Fruit fly (Drosophila melanogaster) whole organism, prepupa: ENCODE measurements around the gene VhaM9.7-c.
A peak's percentile ranks its signal among the peaks of the same experiment; 100 is the strongest.

Source experiments
- CG11294 ChIP-seq: fragments of 200-800 bp; sonication (Bioruptor generic); IDR thresholded peaks from 2 replicates; pipeline ENCODE4 v1.3.6; 2022; ENCODE audit warnings: missing biosample characterization, missing genetic modification characterization
- CG11762 ChIP-seq: fragments of 200-800 bp; sonication (Bioruptor generic); optimal IDR thresholded peaks from 3 replicates; lab custom pipeline; 2016; ENCODE audit warnings: missing biosample characterization, missing genetic modification characterization; ENCODE audit not compliant: insufficient read depth
- CG15336 ChIP-seq: fragments of 200-800 bp; sonication (Bioruptor generic); IDR thresholded peaks from 2 replicates; pipeline ENCODE4 v1.3.6; 2022; ENCODE audit warnings: missing biosample characterization, missing genetic modification characterization
- CG1621 ChIP-seq: fragments of 200-800 bp; sonication (Bioruptor generic); optimal IDR thresholded peaks from 3 replicates; lab custom pipeline; 2018; ENCODE audit warnings: missing biosample characterization, mild to moderate bottlenecking, missing genetic modification characterization
- CG16779 ChIP-seq: fragments of 200-800 bp; sonication (Bioruptor generic); optimal IDR thresholded peaks from 3 replicates; lab custom pipeline; 2017; ENCODE audit warnings: missing biosample characterization, mild to moderate bottlenecking, missing genetic modification characterization
- CG31627 ChIP-seq: fragments of 200-800 bp; sonication (Bioruptor generic); optimal IDR thresholded peaks from 3 replicates; lab custom pipeline; 2016; ENCODE audit warnings: missing biosample characterization, missing genetic modification characterization
- CG32006 ChIP-seq: fragments of 200-800 bp; sonication (Bioruptor generic); optimal IDR thresholded peaks from 3 replicates; lab custom pipeline; 2017; ENCODE audit warnings: missing biosample characterization, mild to moderate bottlenecking, missing genetic modification characterization
- CG3919 ChIP-seq: fragments of 200-800 bp; sonication (Bioruptor generic); optimal IDR thresholded peaks from 3 replicates; lab custom pipeline; 2016; ENCODE audit warnings: missing biosample characterization, missing genetic modification characterization
- CG6792 ChIP-seq: fragments of 200-800 bp; sonication (Bioruptor generic); optimal IDR thresholded peaks from 3 replicates; lab custom pipeline; 2016; ENCODE audit warnings: missing biosample characterization, missing genetic modification characterization
- CG6808 ChIP-seq: fragments of 200-800 bp; sonication (Bioruptor generic); optimal IDR thresholded peaks from 3 replicates; lab custom pipeline; 2017; ENCODE audit warnings: missing biosample characterization, missing genetic modification characterization, mild to moderate bottlenecking, moderate library complexity, missing genetic modification reagents
- CG6854 ChIP-seq: fragments of 200-800 bp; sonication (Bioruptor generic); optimal IDR thresholded peaks from 2 replicates; lab custom pipeline; 2017; ENCODE audit warnings: missing biosample characterization, mild to moderate bottlenecking, missing genetic modification characterization
- CG7368 ChIP-seq: fragments of 200-800 bp; sonication (Bioruptor generic); optimal IDR thresholded peaks from 3 replicates; lab custom pipeline; 2016; ENCODE audit warnings: missing biosample characterization, missing genetic modification characterization
- CG8119 ChIP-seq: fragments of 200-800 bp; sonication (Bioruptor generic); IDR thresholded peaks from 3 replicates; pipeline ENCODE4 v1.3.6; 2022; ENCODE audit warnings: missing biosample characterization, missing genetic modification characterization
- CG8319 ChIP-seq: fragments of 200-800 bp; sonication (Bioruptor generic); optimal IDR thresholded peaks from 3 replicates; lab custom pipeline; 2016; ENCODE audit warnings: missing biosample characterization, missing genetic modification characterization
- Eip75B ChIP-seq: fragments of 200-800 bp; sonication (Bioruptor generic); optimal IDR thresholded peaks from 3 replicates; lab custom pipeline; 2016; ENCODE audit warnings: missing biosample characterization, missing genetic modification characterization
- Eip78C ChIP-seq: fragments of 200-800 bp; sonication (Bioruptor generic); peaks from one replicate; lab custom pipeline; 2016; ENCODE audit warnings: missing biosample characterization, missing genetic modification characterization
- Eip93F ChIP-seq: fragments of 200-800 bp; sonication (Bioruptor generic); optimal IDR thresholded peaks from 2 replicates; lab custom pipeline; 2016; ENCODE audit warnings: missing biosample characterization, mild to moderate bottlenecking, missing genetic modification characterization
- Ets21C ChIP-seq: fragments of 200-800 bp; sonication (Bioruptor generic); optimal IDR thresholded peaks from 3 replicates; lab custom pipeline; 2016; ENCODE audit warnings: missing biosample characterization, missing genetic modification characterization
- Ets96B ChIP-seq: fragments of 200-800 bp; optimal IDR thresholded peaks from 2 replicates; lab custom pipeline; 2019; ENCODE audit warnings: missing biosample characterization, mild to moderate bottlenecking, missing genetic modification characterization, moderate library complexity
- Gug ChIP-seq: fragments of 200-800 bp; sonication (Bioruptor generic); IDR thresholded peaks from 2 replicates; pipeline ENCODE4 v1.3.6; 2022; ENCODE audit warnings: missing biosample characterization, missing genetic modification characterization
- Hr39 ChIP-seq: fragments of 200-800 bp; sonication (Bioruptor generic); optimal IDR thresholded peaks from 2 replicates; lab custom pipeline; 2016; ENCODE audit warnings: missing biosample characterization, missing genetic modification characterization
- Hr4 ChIP-seq: fragments of 200-800 bp; sonication (Bioruptor generic); optimal IDR thresholded peaks from 3 replicates; lab custom pipeline; 2016; ENCODE audit warnings: missing biosample characterization, missing genetic modification characterization
- OdsH ChIP-seq: fragments of 200-800 bp; sonication (Bioruptor generic); optimal IDR thresholded peaks from 3 replicates; lab custom pipeline; 2016; ENCODE audit warnings: missing biosample characterization, missing genetic modification characterization
- Smox ChIP-seq: fragments of 200-800 bp; sonication (Bioruptor generic); optimal IDR thresholded peaks from 3 replicates; lab custom pipeline; 2016; ENCODE audit warnings: missing biosample characterization, missing genetic modification characterization
- Sox102F ChIP-seq: fragments of 200-800 bp; sonication (Bioruptor generic); optimal IDR thresholded peaks from 2 replicates; lab custom pipeline; 2016; ENCODE audit warnings: missing biosample characterization, mild to moderate bottlenecking, missing genetic modification characterization
- Sox15 ChIP-seq: fragments of 200-800 bp; sonication (Bioruptor generic); optimal IDR thresholded peaks from 3 replicates; lab custom pipeline; 2016; ENCODE audit warnings: missing biosample characterization, missing genetic modification characterization
- dac ChIP-seq: fragments of 200-800 bp; sonication (Bioruptor generic); optimal IDR thresholded peaks from 2 replicates; lab custom pipeline; 2017; ENCODE audit warnings: missing biosample characterization, mild to moderate bottlenecking, missing genetic modification characterization
- dsx ChIP-seq: fragments of 200-800 bp; optimal IDR thresholded peaks from 3 replicates; lab custom pipeline; 2019; ENCODE audit warnings: missing biosample characterization, mild to moderate bottlenecking, missing genetic modification characterization, moderate library complexity; ENCODE audit not compliant: poor library complexity, severe bottlenecking
- eg ChIP-seq: fragments of 200-800 bp; sonication (Bioruptor generic); IDR thresholded peaks from 3 replicates; pipeline ENCODE4 v1.3.6; 2022; ENCODE audit warnings: missing biosample characterization, missing genetic modification characterization
- esn ChIP-seq: fragments of 200-800 bp; sonication (Bioruptor generic); optimal IDR thresholded peaks from 2 replicates; lab custom pipeline; 2016; ENCODE audit warnings: missing biosample characterization, mild to moderate bottlenecking, missing genetic modification characterization, moderate library complexity
- fd59A ChIP-seq: fragments of 200-800 bp; sonication (Bioruptor generic); optimal IDR thresholded peaks from 2 replicates; lab custom pipeline; 2017; ENCODE audit warnings: missing biosample characterization, mild to moderate bottlenecking, missing genetic modification characterization, missing genetic modification reagents
- fd85E ChIP-seq: fragments of 200-800 bp; sonication (Bioruptor generic); optimal IDR thresholded peaks from 3 replicates; lab custom pipeline; 2016; ENCODE audit warnings: missing biosample characterization, missing genetic modification characterization
- fkh ChIP-seq: fragments of 200-800 bp; sonication (Bioruptor generic); optimal IDR thresholded peaks from 3 replicates; lab custom pipeline; 2017; ENCODE audit warnings: missing biosample characterization, mild to moderate bottlenecking, missing genetic modification characterization, moderate library complexity
- net ChIP-seq: fragments of 200-800 bp; sonication (Bioruptor generic); optimal IDR thresholded peaks from 3 replicates; lab custom pipeline; 2016; ENCODE audit warnings: missing biosample characterization, missing genetic modification characterization
- pdm3 ChIP-seq: fragments of 200-800 bp; sonication (Bioruptor generic); optimal IDR thresholded peaks from 3 replicates; lab custom pipeline; 2016; ENCODE audit warnings: missing biosample characterization, missing genetic modification characterization
- salr ChIP-seq, 2 experiments: fragments of 200-800 bp; sonication (Bioruptor generic); optimal IDR thresholded peaks; 3 replicates each; lab custom pipeline; 2016 to 2018; ENCODE audit warnings: missing biosample characterization in 2 of 2, missing genetic modification characterization in 2 of 2, mild to moderate bottlenecking in 1 of 2
- ss ChIP-seq, 2 experiments: fragments of 200-800 bp; sonication (Bioruptor generic); optimal IDR thresholded peaks; 2 replicates in 1 of 2; 3 replicates in 1 of 2; lab custom pipeline; 2017 to 2018; ENCODE audit warnings: mild to moderate bottlenecking in 2 of 2, missing biosample characterization in 2 of 2, missing genetic modification characterization in 2 of 2, moderate library complexity in 1 of 2
- svp ChIP-seq: fragments of 200-800 bp; sonication (Bioruptor generic); peaks from one replicate; lab custom pipeline; 2016; ENCODE audit warnings: missing biosample characterization, missing genetic modification characterization
- topi ChIP-seq: fragments of 200-800 bp; sonication (Bioruptor generic); optimal IDR thresholded peaks from 3 replicates; lab custom pipeline; 2016; ENCODE audit warnings: missing biosample characterization, missing genetic modification characterization
- vri ChIP-seq: fragments of 200-800 bp; sonication (Bioruptor generic); optimal IDR thresholded peaks from 3 replicates; lab custom pipeline; 2016; ENCODE audit warnings: missing biosample characterization, mild to moderate bottlenecking, missing genetic modification characterization

Gene VhaM9.7-c

dm6 chr3L:4233603-4234277, 47.1 kb upstream of the VhaM9.7-c start:
- TF ChIP-seq CG7368 (no peak), salr (GFP tag; optimal IDR thresholded peaks at IDR 0.05; lab: Kevin White, UChicago) (no peak), CG8119 (GFP tag; lab: Robert Waterston, UW) (no peak), ss (GFP tag; optimal IDR thresholded peaks at IDR 0.05; lab: Kevin White, UChicago) (peak in 1 of 2 experiments; percentile 46), svp (GFP tag; lab: Kevin White, UChicago) (peak; percentile 84), CG15336 (GFP tag; lab: Robert Waterston, UW) (0 out of 2 replicates have a peak, but pooled peaks have one; percentile 18), Smox (GFP tag; lab: Kevin White, UChicago) (no peak), Eip93F (GFP tag; lab: Kevin White, UChicago) (no peak), fkh (GFP tag; lab: Kevin White, UChicago) (peak; percentile 42), CG31627 (no peak), CG11762 (no peak)

DNA sequence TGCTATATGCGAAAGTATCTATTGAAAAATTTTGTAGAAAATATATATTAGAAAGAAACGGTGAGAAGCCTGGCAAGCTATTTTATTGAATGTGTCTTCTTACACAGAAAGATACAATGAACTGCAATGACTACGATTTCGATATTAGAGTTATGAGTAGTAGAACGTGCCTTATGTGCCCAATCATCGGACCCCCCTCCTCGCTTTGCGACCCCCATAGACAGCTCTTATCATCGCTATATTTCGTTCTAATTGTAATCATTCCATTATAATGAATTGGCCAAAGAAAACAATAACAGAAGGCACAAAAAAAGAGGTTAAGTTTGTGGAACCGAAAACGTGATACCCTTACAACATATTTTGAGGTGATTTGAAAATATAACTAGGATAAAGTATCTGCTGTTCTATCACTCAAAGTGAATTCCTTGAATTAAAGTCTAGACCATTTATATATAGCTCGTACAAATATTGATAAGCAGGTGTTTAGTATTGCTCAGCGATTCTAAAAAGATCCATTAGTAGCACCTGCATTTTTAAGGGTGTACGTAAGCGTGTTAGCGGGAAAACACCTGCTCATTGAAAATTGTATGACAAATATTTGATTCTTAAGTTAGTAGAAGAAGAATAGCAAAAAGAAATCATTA, 46.2 kb upstream of the VhaM9.7-c start:
- TF ChIP-seq vri (peak; percentile 18), Eip78C (GFP tag; lab: Kevin White, UChicago) (peak; percentile 50), esn (peak; percentile 14), Hr4 (no peak), fd85E (GFP tag; lab: Kevin White, UChicago) (no peak), svp (GFP tag; lab: Kevin White, UChicago) (peak; percentile 18), Hr39 (GFP tag; lab: Kevin White, UChicago) (peak; percentile 23)

DNA sequence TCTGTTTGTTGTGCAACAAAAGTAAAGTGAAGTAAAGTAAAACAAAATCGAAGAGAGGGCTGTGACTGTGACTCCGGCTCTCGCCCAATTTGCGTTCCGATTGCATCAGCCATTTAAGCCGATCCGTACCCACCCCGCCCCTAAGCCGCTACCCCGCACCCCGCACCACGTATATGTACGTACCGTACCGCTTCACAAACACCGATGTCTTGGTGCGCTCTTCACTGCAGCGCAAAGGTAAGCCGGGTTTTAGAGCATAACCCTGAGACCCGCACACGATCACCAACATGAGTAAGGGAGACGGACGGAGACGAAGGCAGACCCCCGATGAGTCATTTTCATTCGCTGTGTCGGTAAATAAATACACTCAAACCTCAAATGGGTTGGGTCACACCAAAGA, 45.6 kb upstream of the VhaM9.7-c start:
- TF ChIP-seq dac (GFP tag; lab: Kevin White, UChicago) (no peak), CG1621 (tag; lab: Kevin White, UChicago) (peak; percentile 22)

dm6 chr3L:4231401-4232014, 44.8 kb upstream of the VhaM9.7-c start:
- peak; percentile 96 for TF ChIP-seq svp (GFP tag; lab: Kevin White, UChicago)
- TF ChIP-seq eg = no peak

dm6 chr3L:4230357-4230901, 43.8 kb upstream of the VhaM9.7-c start:
- peak; percentile 55 for TF ChIP-seq fd85E (GFP tag; lab: Kevin White, UChicago)
- peak; percentile 64 for TF ChIP-seq Hr39 (GFP tag; lab: Kevin White, UChicago)
- TF ChIP-seq dsx (GFP tag; lab: Kevin White, UChicago) = peak; percentile 89
- peak; percentile 92 for TF ChIP-seq dac (GFP tag; lab: Kevin White, UChicago)
- TF ChIP-seq Ets21C (GFP tag; lab: Kevin White, UChicago) = no peak
- no peak for TF ChIP-seq CG6854 (GFP tag; lab: Kevin White, UChicago)
- peak; percentile 93 for TF ChIP-seq CG3919 (GFP tag; lab: Kevin White, UChicago)
- peak; percentile 93 for TF ChIP-seq pdm3 (GFP tag; lab: Kevin White, UChicago)
- TF ChIP-seq CG6808 = peak; percentile 95
- peak; percentile 85 for TF ChIP-seq Gug (GFP tag; lab: Robert Waterston, UW)
- TF ChIP-seq CG8119 (GFP tag; lab: Robert Waterston, UW) = peak; percentile 96
- TF ChIP-seq CG8319 (GFP tag; lab: Kevin White, UChicago) = peak; percentile 82
- no peak for TF ChIP-seq Eip93F (GFP tag; lab: Kevin White, UChicago)
- peak; percentile 72 for TF ChIP-seq topi (GFP tag; lab: Kevin White, UChicago)
- peak; percentile 97 for TF ChIP-seq CG32006 (GFP tag; lab: Kevin White, UChicago)
- peak; percentile 67 for TF ChIP-seq esn
- TF ChIP-seq OdsH (GFP tag; lab: Kevin White, UChicago) = peak; percentile 94
- peak; percentile 89 for TF ChIP-seq net (GFP tag; lab: Kevin White, UChicago)
- TF ChIP-seq fd59A = peak; percentile 93
- TF ChIP-seq CG6792 = peak; percentile 83
- TF ChIP-seq Sox102F (GFP tag; lab: Kevin White, UChicago) = peak; percentile 39
- TF ChIP-seq fkh (GFP tag; lab: Kevin White, UChicago) = peak; percentile 36
- TF ChIP-seq CG11294 (GFP tag; lab: Robert Waterston, UW) = peak; percentile 73
- peak; percentile 81 for TF ChIP-seq Sox15
- TF ChIP-seq Ets96B (tag; lab: Kevin White, UChicago) = peak; percentile 93
- TF ChIP-seq Smox (GFP tag; lab: Kevin White, UChicago) = peak; percentile 33
- peak; percentile 93 for TF ChIP-seq Eip75B
- TF ChIP-seq CG16779 (tag; lab: Kevin White, UChicago) = peak; percentile 86
